Worm (Caenorhabditis elegans) whole organism, L4 larva: ENCODE results near the gene Y49F6B.13.

Experiments used
- F10B5.3 ChIP-seq: sonication (generic microtip); optimal IDR thresholded peaks from 2 replicates; lab custom pipeline; 2016; ENCODE audit warnings: mild to moderate bottlenecking, missing genetic modification characterization, missing compliant biosample characterization
- F26F4.8 ChIP-seq: fragments of 200-800 bp; sonication (Bioruptor generic); conservative IDR thresholded peaks from 2 replicates; pipeline ENCODE4 v1.3.6; 2022; ENCODE audit warnings: missing genetic modification characterization, missing compliant biosample characterization
- F44E2.7 ChIP-seq: fragments of 200-800 bp; sonication (Bioruptor generic); IDR thresholded peaks from 2 replicates; pipeline ENCODE4 v2.1.2; 2022; ENCODE audit warnings: missing genetic modification characterization, missing compliant biosample characterization
- R02D3.7 ChIP-seq: fragments of 150-350 bp; sonication (generic microtip); optimal IDR thresholded peaks from 3 replicates; lab custom pipeline; 2014; ENCODE audit warnings: missing biosample characterization, missing genetic modification characterization
- T26A8.4 ChIP-seq: fragments of 200-800 bp; sonication (Bioruptor generic); IDR thresholded peaks from 2 replicates; pipeline ENCODE4 v1.3.6; 2022; ENCODE audit warnings: missing genetic modification characterization, missing compliant biosample characterization
- aha-1 ChIP-seq: fragments of 150-350 bp; peaks from one replicate; lab custom pipeline; 2014; ENCODE audit warnings: missing biosample characterization, missing genetic modification characterization
- ama-1 ChIP-seq: fragments of 150-350 bp; optimal IDR thresholded peaks from 2 replicates; lab custom pipeline; 2014; ENCODE audit warnings: inconsistent platforms, mixed read lengths
- arid-1 ChIP-seq: fragments of 200-800 bp; sonication (Bioruptor generic); conservative IDR thresholded peaks from 2 replicates; pipeline ENCODE4 v1.3.6; 2022; ENCODE audit warnings: missing genetic modification reagents, missing genetic modification characterization, missing compliant biosample characterization
- ceh-20 ChIP-seq: fragments of 200-800 bp; sonication (Bioruptor generic); IDR thresholded peaks from 2 replicates; pipeline ENCODE4 v1.3.6; 2022; ENCODE audit warnings: missing genetic modification reagents, missing genetic modification characterization, missing compliant biosample characterization
- ceh-28 ChIP-seq: fragments of 150-350 bp; optimal IDR thresholded peaks from 2 replicates; lab custom pipeline; 2014; ENCODE audit warnings: missing biosample characterization, missing genetic modification reagents, missing genetic modification characterization
- ceh-32 ChIP-seq: sonication (generic microtip); optimal IDR thresholded peaks from 2 replicates; lab custom pipeline; 2016; ENCODE audit warnings: mild to moderate bottlenecking, missing genetic modification characterization, missing compliant biosample characterization; ENCODE audit not compliant: poor library complexity
- ces-1 ChIP-seq: fragments of 150-350 bp; sonication (generic microtip); optimal IDR thresholded peaks from 4 replicates; lab custom pipeline; 2014; ENCODE audit warnings: missing biosample characterization, missing genetic modification reagents, missing genetic modification characterization
- dmd-6 ChIP-seq: fragments of 200-800 bp; sonication (Bioruptor generic); IDR thresholded peaks from 2 replicates; pipeline ENCODE4 v1.3.6; 2022; ENCODE audit warnings: missing genetic modification reagents, missing genetic modification characterization, missing compliant biosample characterization
- dmd-9 ChIP-seq: fragments of 200-800 bp; sonication (Bioruptor generic); IDR thresholded peaks from 2 replicates; pipeline ENCODE4 v1.3.6; 2022; ENCODE audit warnings: missing genetic modification reagents, missing genetic modification characterization, missing compliant biosample characterization
- dpl-1 ChIP-seq: fragments of 150-350 bp; optimal IDR thresholded peaks from 2 replicates; lab custom pipeline; 2014; ENCODE audit warnings: missing biosample characterization, missing genetic modification reagents, missing genetic modification characterization
- dve-1 ChIP-seq: sonication (generic microtip); optimal IDR thresholded peaks from 2 replicates; lab custom pipeline; 2017; ENCODE audit warnings: antibody characterized with exemption, mild to moderate bottlenecking, missing genetic modification characterization, missing compliant biosample characterization; ENCODE audit not compliant: insufficient read depth
- egl-27 ChIP-seq: sonication (generic microtip); optimal IDR thresholded peaks from 3 replicates; lab custom pipeline; 2017; ENCODE audit warnings: missing biosample characterization, missing genetic modification reagents, missing genetic modification characterization
- egl-43 ChIP-seq: fragments of 200-800 bp; sonication (Bioruptor generic); IDR thresholded peaks from 2 replicates; pipeline ENCODE4 v1.3.6; 2022; ENCODE audit warnings: missing genetic modification reagents, missing genetic modification characterization, missing compliant biosample characterization
- hlh-30 ChIP-seq: sonication (generic microtip); optimal IDR thresholded peaks from 2 replicates; lab custom pipeline; 2017; ENCODE audit warnings: antibody characterized with exemption, mild to moderate bottlenecking, missing genetic modification characterization, missing compliant biosample characterization; ENCODE audit not compliant: insufficient read depth
- lin-1 ChIP-seq: fragments of 200-800 bp; sonication (Bioruptor generic); IDR thresholded peaks from 2 replicates; pipeline ENCODE4 v1.3.6; 2022; ENCODE audit warnings: missing genetic modification reagents, missing genetic modification characterization, missing compliant biosample characterization
- lin-13 ChIP-seq: fragments of 150-350 bp; optimal IDR thresholded peaks from 2 replicates; lab custom pipeline; 2014; ENCODE audit warnings: missing biosample characterization, missing genetic modification reagents, missing genetic modification characterization
- lin-15B ChIP-seq: fragments of 150-350 bp; sonication (generic microtip); optimal IDR thresholded peaks from 3 replicates; lab custom pipeline; 2014; ENCODE audit warnings: missing biosample characterization, missing genetic modification characterization
- lin-38 ChIP-seq: fragments of 200-800 bp; sonication (Bioruptor generic); IDR thresholded peaks from 2 replicates; pipeline ENCODE4 v1.3.6; 2022; ENCODE audit warnings: missing genetic modification reagents, missing genetic modification characterization, missing compliant biosample characterization
- lir-3 ChIP-seq: sonication (generic microtip); optimal IDR thresholded peaks from 2 replicates; lab custom pipeline; 2016; ENCODE audit warnings: mild to moderate bottlenecking, missing genetic modification characterization, missing compliant biosample characterization
- mdt-29 ChIP-seq: fragments of 200-800 bp; sonication (Bioruptor generic); IDR thresholded peaks from 2 replicates; pipeline ENCODE4 v1.3.6; 2022; ENCODE audit warnings: missing genetic modification reagents, missing genetic modification characterization, missing compliant biosample characterization
- mep-1 ChIP-seq: fragments of 150-350 bp; sonication (generic microtip); optimal IDR thresholded peaks from 3 replicates; lab custom pipeline; 2014; ENCODE audit warnings: missing biosample characterization, missing genetic modification characterization
- mes-2 ChIP-seq: sonication (generic microtip); optimal IDR thresholded peaks from 2 replicates; lab custom pipeline; 2016; ENCODE audit warnings: missing genotype, mild to moderate bottlenecking, missing genetic modification characterization, missing compliant biosample characterization; ENCODE audit not compliant: poor library complexity, severe bottlenecking
- mxl-3 ChIP-seq: fragments of 200-800 bp; sonication (Bioruptor generic); optimal IDR thresholded peaks from 2 replicates; lab custom pipeline; 2018; ENCODE audit warnings: mild to moderate bottlenecking, missing genetic modification characterization, missing compliant biosample characterization
- nhr-10 ChIP-seq: fragments of 150-350 bp; optimal IDR thresholded peaks from 2 replicates; lab custom pipeline; 2014; ENCODE audit warnings: missing biosample characterization, missing genetic modification characterization
- nhr-11 ChIP-seq: fragments of 150-350 bp; optimal IDR thresholded peaks from 2 replicates; lab custom pipeline; 2014; ENCODE audit warnings: missing biosample characterization, missing genetic modification characterization
- nhr-111 ChIP-seq: fragments of 200-800 bp; sonication (Bioruptor generic); optimal IDR thresholded peaks from 2 replicates; lab custom pipeline; 2018; ENCODE audit warnings: mild to moderate bottlenecking, missing genetic modification characterization, missing compliant biosample characterization
- nhr-28 ChIP-seq: fragments of 150-350 bp; optimal IDR thresholded peaks from 2 replicates; lab custom pipeline; 2014; ENCODE audit warnings: missing biosample characterization, missing genetic modification characterization
- nhr-41 ChIP-seq: fragments of 200-800 bp; sonication (Bioruptor generic); IDR thresholded peaks from 2 replicates; pipeline ENCODE4 v1.3.6; 2022; ENCODE audit warnings: missing genetic modification reagents, missing genetic modification characterization, missing compliant biosample characterization
- nhr-42 ChIP-seq: fragments of 200-800 bp; sonication (Bioruptor generic); IDR thresholded peaks from 2 replicates; pipeline ENCODE4 v1.3.6; 2022; ENCODE audit warnings: missing genetic modification characterization, missing compliant biosample characterization
- nhr-48 ChIP-seq: sonication (generic microtip); optimal IDR thresholded peaks from 2 replicates; lab custom pipeline; 2016; ENCODE audit warnings: mild to moderate bottlenecking, missing genetic modification characterization, missing compliant biosample characterization
- pha-4 ChIP-seq, 2 experiments: fragments of 150-350 bp in 1 of 2; fragments of 200-800 bp in 1 of 2; sonication (Bioruptor generic) in 1 of 2; IDR thresholded peaks in 1 of 2; optimal IDR thresholded peaks in 1 of 2; 2 replicates each; pipeline versions ENCODE4 v1.3.6 to Lab custom; 2014 to 2022; ENCODE audit warnings: missing genetic modification characterization in 2 of 2, missing genetic modification reagents in 2 of 2, missing biosample characterization in 1 of 2, missing compliant biosample characterization in 1 of 2
- php-3 ChIP-seq: fragments of 200-800 bp; sonication (Bioruptor generic); IDR thresholded peaks from 2 replicates; pipeline ENCODE4 v1.3.6; 2022; ENCODE audit warnings: missing genetic modification reagents, missing genetic modification characterization, missing compliant biosample characterization
- pqm-1 ChIP-seq: sonication (generic microtip); optimal IDR thresholded peaks from 2 replicates; lab custom pipeline; 2017; ENCODE audit warnings: missing biosample characterization, missing genetic modification characterization
- saeg-2 ChIP-seq: fragments of 200-800 bp; sonication (Bioruptor generic); IDR thresholded peaks from 2 replicates; pipeline ENCODE4 v1.3.6; 2022; ENCODE audit warnings: missing genetic modification reagents, missing genetic modification characterization, missing compliant biosample characterization
- set-16 ChIP-seq: fragments of 200-800 bp; sonication (Bioruptor generic); IDR thresholded peaks from 2 replicates; pipeline ENCODE4 v1.3.6; 2022; ENCODE audit warnings: missing genetic modification reagents, missing genetic modification characterization, missing compliant biosample characterization
- snpc-1.2 ChIP-seq: fragments of 200-800 bp; sonication (Bioruptor generic); IDR thresholded peaks from 2 replicates; pipeline ENCODE4 v1.3.6; 2022; ENCODE audit warnings: missing genetic modification reagents, missing genetic modification characterization, missing compliant biosample characterization
- spr-3 ChIP-seq: fragments of 200-800 bp; sonication (Bioruptor generic); optimal IDR thresholded peaks from 2 replicates; lab custom pipeline; 2018; ENCODE audit warnings: mild to moderate bottlenecking, missing genetic modification characterization, missing compliant biosample characterization
- unc-130 ChIP-seq: sonication (generic microtip); optimal IDR thresholded peaks from 2 replicates; lab custom pipeline; 2016; ENCODE audit warnings: missing genetic modification reagents, missing genetic modification characterization, missing compliant biosample characterization
- zip-11 ChIP-seq: fragments of 200-800 bp; sonication (Bioruptor generic); IDR thresholded peaks from 2 replicates; pipeline ENCODE4 v1.3.6; 2022; ENCODE audit warnings: missing genetic modification characterization, missing compliant biosample characterization
- zip-2 ChIP-seq: fragments of 150-350 bp; optimal IDR thresholded peaks from 2 replicates; lab custom pipeline; 2014; ENCODE audit warnings: missing biosample characterization, missing genetic modification characterization
- ztf-11 ChIP-seq: fragments of 150-350 bp; optimal IDR thresholded peaks from 2 replicates; lab custom pipeline; 2014; ENCODE audit warnings: missing biosample characterization, missing genetic modification characterization
- ztf-7 ChIP-seq: fragments of 150-350 bp; optimal IDR thresholded peaks from 2 replicates; lab custom pipeline; 2014; ENCODE audit warnings: missing biosample characterization, missing genetic modification characterization

The Y49F6B.13 gene

DNA sequence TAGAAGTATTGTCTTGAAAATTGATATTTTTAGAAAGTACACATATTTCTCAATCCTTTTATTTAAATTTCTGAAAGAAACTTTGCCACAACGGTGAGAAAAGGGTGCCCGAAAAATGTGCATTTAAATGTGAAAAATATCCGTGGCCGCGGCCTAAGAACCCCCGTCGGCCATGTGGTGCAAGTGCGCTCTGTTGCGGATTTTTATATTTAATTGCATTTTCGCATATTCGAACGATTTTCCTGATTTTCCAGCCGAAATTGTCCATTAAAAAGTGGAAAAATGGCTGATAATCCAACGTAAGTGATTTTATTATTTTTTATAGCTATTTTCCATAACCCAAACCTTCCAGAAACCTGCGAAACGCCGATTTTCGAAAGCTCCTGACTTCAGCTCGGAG, 10.7 kb upstream of the Y49F6B.13 start, which contains the start of gene smu-2 (continued):
- TF ChIP-seq saeg-2 (GFP tag; lab: Robert Waterston, UW) (no peak), unc-130 (GFP tag; lab: Kevin White, UChicago) (peak; percentile 89), arid-1 (GFP tag; lab: Robert Waterston, UW) (no peak), php-3 (GFP tag; lab: Robert Waterston, UW) (0 out of 2 replicates have a peak, but pooled peaks have one; percentile 43), spr-3 (no peak), nhr-48 (tag; lab: Kevin White, UChicago) (no peak), ztf-7 (tag; lab: Kevin White, UChicago) (no peak), lin-15B (no peak), lin-1 (GFP tag; lab: Robert Waterston, UW) (no peak), nhr-41 (no peak), egl-43 (GFP tag; lab: Robert Waterston, UW) (no peak), lin-13 (no peak), hlh-30 (tag; lab: Kevin White, UChicago) (no peak), F26F4.8 (no peak), mes-2 (tag; lab: Kevin White, UChicago) (peak; percentile 97), nhr-42 (GFP tag; lab: Robert Waterston, UW) (no peak), set-16 (GFP tag; lab: Robert Waterston, UW) (no peak), aha-1 (peak; percentile 95), F44E2.7 (GFP tag; lab: Robert Waterston, UW) (no peak), ztf-11 (tag; lab: Kevin White, UChicago) (no peak), dpl-1 (GFP tag; lab: Kevin White, UChicago) (peak; percentile 62), pqm-1 (tag; lab: Kevin White, UChicago) (no peak), R02D3.7 (no peak), lir-3 (tag; lab: Kevin White, UChicago) (no peak), zip-2 (tag; lab: Kevin White, UChicago) (no peak), mep-1 (tag; lab: Kevin White, UChicago) (no peak), nhr-111 (no peak), pha-4 (GFP tag; IDR thresholded peaks at IDR 0.05; lab: Robert Waterston, UW) (no peak), pha-4 (tag; optimal IDR thresholded peaks at IDR 0.05; lab: Kevin White, UChicago) (no peak), mxl-3 (GFP tag; lab: Kevin White, UChicago) (no peak), zip-11 (GFP tag; lab: Robert Waterston, UW) (no peak), ama-1 (lab: Kevin White, UChicago) (no peak), F10B5.3 (tag; lab: Kevin White, UChicago) (no peak), ces-1 (GFP tag; lab: Kevin White, UChicago) (peak; percentile 74), ceh-20 (GFP tag; lab: Robert Waterston, UW) (no peak), lin-38 (GFP tag; lab: Robert Waterston, UW) (peak; percentile 97), snpc-1.2 (GFP tag; lab: Robert Waterston, UW) (no peak), dmd-6 (peak; percentile 31), ceh-32 (tag; lab: Kevin White, UChicago) (no peak), ceh-28 (tag; lab: Kevin White, UChicago) (no peak), mdt-29 (no peak), nhr-28 (peak; percentile 71), dve-1 (tag; lab: Kevin White, UChicago) (no peak), nhr-11 (tag; lab: Kevin White, UChicago) (peak; percentile 11), egl-27 (tag; lab: Kevin White, UChicago) (no peak), T26A8.4 (GFP tag; lab: Robert Waterston, UW) (no peak), dmd-9 (GFP tag; lab: Robert Waterston, UW) (peak; percentile 54; the same call in 1 of the 2 replicates), nhr-10 (tag; lab: Kevin White, UChicago) (no peak)
